Fruit fly (Drosophila melanogaster): ENCODE measurements around the gene CG43338.

The CG43338 gene

DNA sequence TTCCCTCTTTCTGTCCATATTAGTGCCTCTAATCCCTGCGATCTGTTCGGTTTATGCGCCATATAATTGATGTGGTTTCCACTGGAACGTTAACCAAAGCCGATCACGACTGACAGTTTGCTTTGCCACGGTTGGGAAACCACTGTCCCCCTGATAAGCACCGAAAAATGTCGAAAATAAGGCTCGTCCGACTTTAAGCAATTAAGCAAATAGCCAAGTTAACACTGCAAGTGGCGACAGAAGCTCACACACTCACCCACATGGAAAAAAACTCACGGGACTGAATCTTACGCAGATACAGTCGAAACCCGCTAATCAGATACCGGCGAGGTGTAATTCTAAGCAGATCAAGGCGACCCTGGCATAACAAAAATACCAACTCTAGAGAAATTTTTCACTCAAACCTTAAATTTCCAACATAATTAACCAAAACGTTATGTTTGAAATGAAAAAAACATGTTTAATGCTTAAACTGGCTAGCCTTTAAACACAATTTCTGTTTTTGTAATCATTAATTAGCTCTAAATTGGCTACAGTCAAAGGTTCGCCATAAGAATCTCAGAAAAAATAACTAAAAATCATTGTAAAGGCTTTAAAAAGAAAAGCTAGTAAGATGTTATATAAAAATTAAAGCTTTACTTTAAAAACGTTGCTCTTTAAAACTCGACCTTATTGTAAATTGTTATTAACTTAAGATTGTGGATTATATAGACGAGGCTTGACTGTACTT lies 7.0 kb upstream of the CG43338 start:
- TF ChIP-seq HLH106 (tag; optimal IDR thresholded peaks at IDR 0.05), result peak; percentile 77
- no peak for TF ChIP-seq jim (GFP tag; optimal IDR thresholded peaks at IDR 0.05)
- no peak for TF ChIP-seq Rel (GFP tag; optimal IDR thresholded peaks at IDR 0.05)
- peak; percentile 51 for TF ChIP-seq Rel (tag; optimal IDR thresholded peaks at IDR 0.05)
- peak; percentile 26 for TF ChIP-seq Jra (GFP tag; optimal IDR thresholded peaks at IDR 0.05)
- no peak for TF ChIP-seq dl (GFP tag; optimal IDR thresholded peaks at IDR 0.05; ENCODE audit: insufficient read depth in 1 of 2, partially characterized antibody in 2 of 2)
- TF ChIP-seq GATAd (GFP tag; optimal IDR thresholded peaks at IDR 0.05), result no peak
- TF ChIP-seq tai (GFP tag; optimal IDR thresholded peaks at IDR 0.05), result no peak
- TF ChIP-seq Abd-B (GFP tag; optimal IDR thresholded peaks at IDR 0.05), result no peak
- no peak for TF ChIP-seq dsf (GFP tag; optimal IDR thresholded peaks at IDR 0.05; ENCODE audit: borderline replicate concordance)
- TF ChIP-seq Mio (GFP tag; optimal IDR thresholded peaks at IDR 0.05), result no peak
- TF ChIP-seq Dfd (GFP tag; optimal IDR thresholded peaks at IDR 0.05), result no peak
- TF ChIP-seq pan (optimal IDR thresholded peaks at IDR 0.05), result no peak
- TF ChIP-seq fru (GFP tag; optimal IDR thresholded peaks at IDR 0.05), result peak; percentile 56
- TF ChIP-seq dmrt93B (GFP tag; optimal IDR thresholded peaks at IDR 0.05), result peak; percentile 65
- peak; percentile 64 for TF ChIP-seq ey (GFP tag; optimal IDR thresholded peaks at IDR 0.05)
- peak; percentile 44 for TF ChIP-seq CG9705 (GFP tag; optimal IDR thresholded peaks at IDR 0.05)
- TF ChIP-seq foxo (GFP tag; optimal IDR thresholded peaks at IDR 0.05), result peak in 1 of 2 experiments; percentile 54
- TF ChIP-seq br (GFP tag; optimal IDR thresholded peaks at IDR 0.05), result peak; percentile 55
- TF ChIP-seq usp (GFP tag; optimal IDR thresholded peaks at IDR 0.05), result no peak
- no peak for TF ChIP-seq CG32264 (GFP tag; optimal IDR thresholded peaks at IDR 0.05)
- TF ChIP-seq sage (GFP tag; optimal IDR thresholded peaks at IDR 0.05), result no peak
- TF ChIP-seq Hnf4 (GFP tag; optimal IDR thresholded peaks at IDR 0.05), result peak; percentile 52
- peak; percentile 70 for TF ChIP-seq Sp1 (GFP tag; optimal IDR thresholded peaks at IDR 0.05)
- TF ChIP-seq brk (GFP tag; optimal IDR thresholded peaks at IDR 0.05), result no peak
- TF ChIP-seq CrebA (GFP tag; optimal IDR thresholded peaks at IDR 0.05; ENCODE audit: borderline replicate concordance), result no peak
- TF ChIP-seq Myc (optimal IDR thresholded peaks at IDR 0.05), result no peak
- no peak for TF ChIP-seq Hr78 (GFP tag; optimal IDR thresholded peaks at IDR 0.05)
- no peak for TF ChIP-seq h (GFP tag; optimal IDR thresholded peaks at IDR 0.05)
- TF ChIP-seq N (GFP tag; optimal IDR thresholded peaks at IDR 0.05), result no peak
- TF ChIP-seq Dif (GFP tag; optimal IDR thresholded peaks at IDR 0.05; ENCODE audit: partially characterized antibody), result no peak
- no peak for TF ChIP-seq lola (GFP tag; optimal IDR thresholded peaks at IDR 0.05)
- peak; percentile 18 for TF ChIP-seq sv (GFP tag; optimal IDR thresholded peaks at IDR 0.05)
- peak; percentile 67 for TF ChIP-seq Hr83 (GFP tag; optimal IDR thresholded peaks at IDR 0.05; ENCODE audit: poor library complexity, severe bottlenecking)
- TF ChIP-seq psq (GFP tag; optimal IDR thresholded peaks at IDR 0.05), result peak; percentile 61
- peak; percentile 68 for TF ChIP-seq rgr (GFP tag; optimal IDR thresholded peaks at IDR 0.05)
- peak; percentile 62 for TF ChIP-seq OdsH (GFP tag; optimal IDR thresholded peaks at IDR 0.05)
- TF ChIP-seq woc (GFP tag; optimal IDR thresholded peaks at IDR 0.05), result peak; percentile 77
- TF ChIP-seq Vsx2 (GFP tag; optimal IDR thresholded peaks at IDR 0.05; ENCODE audit: partially characterized antibody), result peak; percentile 23

- TF ChIP-seq ey (GFP tag; optimal IDR thresholded peaks at IDR 0.05) (peak; percentile 50), Myc (optimal IDR thresholded peaks at IDR 0.05) (peak; percentile 38), lola (GFP tag; optimal IDR thresholded peaks at IDR 0.05) (no peak), OdsH (GFP tag; optimal IDR thresholded peaks at IDR 0.05) (peak; percentile 61), Dfd (GFP tag; optimal IDR thresholded peaks at IDR 0.05) (no peak), brk (GFP tag; optimal IDR thresholded peaks at IDR 0.05) (no peak), fru (GFP tag; optimal IDR thresholded peaks at IDR 0.05) (peak; percentile 34), br (GFP tag; optimal IDR thresholded peaks at IDR 0.05) (peak; percentile 56), psq (GFP tag; optimal IDR thresholded peaks at IDR 0.05) (peak; percentile 27), Hr83 (GFP tag; optimal IDR thresholded peaks at IDR 0.05; ENCODE audit: poor library complexity, severe bottlenecking) (peak; percentile 92), sv (GFP tag; optimal IDR thresholded peaks at IDR 0.05) (peak; percentile 55), h (GFP tag; optimal IDR thresholded peaks at IDR 0.05) (peak; percentile 66), rgr (GFP tag; optimal IDR thresholded peaks at IDR 0.05) (peak; percentile 61), Hnf4 (GFP tag; optimal IDR thresholded peaks at IDR 0.05) (peak; percentile 69), foxo (GFP tag; optimal IDR thresholded peaks at IDR 0.05) (peak in 1 of 2 experiments; percentile 64), Rel (GFP tag; optimal IDR thresholded peaks at IDR 0.05) (no peak), Rel (tag; optimal IDR thresholded peaks at IDR 0.05) (peak; percentile 29), Sp1 (GFP tag; optimal IDR thresholded peaks at IDR 0.05) (peak; percentile 14), CG32264 (GFP tag; optimal IDR thresholded peaks at IDR 0.05) (no peak)
Measured at dm6 chr2L:18676948-18677820, 6.1 kb upstream of the CG43338 start, which contains the start of the genes Mst36Fa and CG31751. TSS of gene Mst36Fa (minus strand) at chr2L:18676998. TSS of gene CG31751 (plus strand) at chr2L:18677221.

Measured in whole organism, wandering third instar larva.